Fruit fly (Drosophila melanogaster) whole organism, wandering third instar larva: ENCODE results near the gene osa.

ENCODE experiments used
- N ChIP-seq: fragments of >200 bp; optimal IDR thresholded peaks from 2 replicates; lab custom pipeline; 2018; ENCODE audit warnings: missing biosample characterization, missing external identifiers, missing genetic modification characterization
- dl ChIP-seq, 2 experiments: fragments of 175-275, 200-275 bp in 1 of 2; fragments of 200-275 bp in 1 of 2; sonication (Bioruptor generic); optimal IDR thresholded peaks; lab custom pipeline; 2018; ENCODE audit warnings: mild to moderate bottlenecking in 2 of 2, missing biosample characterization in 2 of 2, missing genetic modification characterization in 2 of 2, moderate library complexity in 2 of 2; ENCODE audit not compliant: partially characterized antibody in 2 of 2, insufficient read depth in 1 of 2
- fru ChIP-seq: fragments of 200-800 bp; sonication (Bioruptor generic); optimal IDR thresholded peaks from 3 replicates; lab custom pipeline; 2016; ENCODE audit warnings: missing biosample characterization, mild to moderate bottlenecking, missing genetic modification characterization
- h ChIP-seq: fragments of 200-800 bp; sonication (Bioruptor generic); optimal IDR thresholded peaks from 3 replicates; lab custom pipeline; 2016; ENCODE audit warnings: missing biosample characterization, mild to moderate bottlenecking, missing genetic modification characterization
- usp ChIP-seq: fragments of >200 bp; optimal IDR thresholded peaks from 2 replicates; lab custom pipeline; 2017; ENCODE audit warnings: missing biosample characterization, missing genetic modification characterization

DNA sequence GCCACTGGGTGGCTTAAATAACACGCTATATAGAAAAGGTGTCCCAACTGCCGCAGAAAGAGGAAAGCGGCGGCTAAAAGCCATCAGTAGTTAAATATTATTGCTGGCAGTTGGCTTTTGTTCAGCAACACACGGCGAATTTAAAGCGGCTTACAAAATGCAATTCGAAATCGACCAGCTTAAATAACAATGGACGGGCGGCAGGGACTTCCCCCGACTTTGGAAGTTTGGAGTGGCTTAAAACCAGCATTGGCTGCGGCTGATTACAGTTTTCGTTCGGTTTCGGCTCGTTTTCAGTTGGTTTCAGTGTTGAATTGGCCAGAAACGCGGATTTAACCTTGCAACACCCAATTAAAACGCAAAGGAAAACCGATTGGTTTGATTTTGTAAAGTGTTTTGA, 13.0 kb downstream of the osa start:
- TF ChIP-seq usp (GFP tag; lab: Kevin White, UChicago) = no peak
- no peak for TF ChIP-seq h (GFP tag; lab: Kevin White, UChicago)
- TF ChIP-seq fru (GFP tag; lab: Kevin White, UChicago) = no peak
- no peak for TF ChIP-seq N
- TF ChIP-seq dl (GFP tag; optimal IDR thresholded peaks at IDR 0.05; lab: Kevin White, UChicago; ENCODE audit: insufficient read depth in 1 of 2, partially characterized antibody in 2 of 2) = no peak
